Fruit fly (Drosophila melanogaster): ENCODE data around the gene Swip-1.

DNA sequence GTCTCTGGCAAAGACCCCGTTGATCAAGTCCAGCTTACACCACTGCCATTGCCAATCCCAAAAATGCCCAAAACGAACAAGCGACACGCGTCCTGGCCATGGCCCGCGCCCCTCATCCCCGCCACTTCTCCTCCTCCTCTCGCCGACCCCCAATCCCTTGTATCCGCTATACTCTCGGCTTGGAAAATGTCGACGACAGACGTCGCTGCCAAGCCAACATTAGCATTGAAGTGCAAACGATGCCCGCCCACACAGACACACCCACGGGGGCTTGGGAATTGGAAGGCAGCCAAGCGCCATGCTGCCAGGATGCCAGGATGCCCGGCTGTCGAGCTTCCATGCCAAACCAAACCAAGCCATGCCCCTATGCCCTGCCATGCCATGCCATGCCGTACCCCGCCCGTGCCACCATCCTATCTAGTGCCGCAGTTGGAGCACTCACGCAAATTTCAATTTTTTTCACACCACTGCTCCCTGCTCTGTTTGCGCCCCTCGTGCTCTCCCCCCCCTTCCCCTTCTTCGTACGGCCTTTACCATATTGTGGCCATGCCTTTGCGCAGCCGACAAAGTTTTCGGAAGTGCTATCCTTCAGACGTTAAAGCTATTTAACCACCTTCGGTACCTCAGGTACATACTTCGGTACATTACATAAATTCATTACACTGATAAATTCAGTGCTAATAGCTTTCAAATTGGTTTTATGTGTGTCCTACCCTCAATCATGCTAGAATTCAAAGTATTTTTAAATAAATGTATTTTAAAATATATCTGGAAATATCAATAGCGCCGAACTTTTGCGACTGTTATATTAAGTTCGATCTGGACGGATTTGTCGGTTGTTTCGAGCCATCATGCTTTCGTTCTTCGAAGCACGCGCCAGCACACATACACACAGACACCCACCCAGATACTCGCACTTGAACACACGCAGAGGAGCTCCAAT is 34.5 kb upstream of the Swip-1 start:
- TF ChIP-seq CG8301 (tag; optimal IDR thresholded peaks at IDR 0.05) (peak; percentile 81), EcR (GFP tag; optimal IDR thresholded peaks at IDR 0.05) (peak; percentile 9), CG8159 (tag; optimal IDR thresholded peaks at IDR 0.05) (peak; percentile 89), CG32121 (GFP tag; IDR thresholded peaks at IDR 0.05) (no peak), CG15710 (tag; optimal IDR thresholded peaks at IDR 0.05) (peak; percentile 93), Pif1A (GFP tag; optimal IDR thresholded peaks at IDR 0.05) (peak; percentile 81), Pif1B (GFP tag; optimal IDR thresholded peaks at IDR 0.05) (peak; percentile 91), D1 (tag; optimal IDR thresholded peaks at IDR 0.05) (peak; percentile 30)
